Worm (Caenorhabditis elegans) whole organism, early embryonic: ENCODE measurements around the gene B0244.7.

Experiments
- B0310.2 ChIP-seq: sonication (generic microtip); optimal IDR thresholded peaks from 2 replicates; lab custom pipeline; 2016; ENCODE audit warnings: mild to moderate bottlenecking, missing genetic modification characterization, missing compliant biosample characterization
- F13C5.2 ChIP-seq: sonication (generic microtip); optimal IDR thresholded peaks from 2 replicates; lab custom pipeline; 2017; ENCODE audit warnings: mild to moderate bottlenecking, missing genetic modification characterization, inconsistent platforms, missing compliant biosample characterization
- aly-1 ChIP-seq: sonication (generic microtip); optimal IDR thresholded peaks from 2 replicates; lab custom pipeline; 2016; ENCODE audit warnings: missing genetic modification characterization, missing compliant biosample characterization
- ama-1 ChIP-seq: fragments of 150-350 bp; optimal IDR thresholded peaks from 2 replicates; lab custom pipeline; 2014
- ceh-13 ChIP-seq: fragments of 200-800 bp; sonication (Bioruptor generic); optimal IDR thresholded peaks from 2 replicates; lab custom pipeline; 2018; ENCODE audit warnings: mild to moderate bottlenecking, missing genetic modification characterization, missing compliant biosample characterization
- ceh-36 ChIP-seq: sonication (generic microtip); optimal IDR thresholded peaks from 2 replicates; lab custom pipeline; 2016; ENCODE audit warnings: missing genetic modification characterization, inconsistent platforms, missing compliant biosample characterization
- ets-7 ChIP-seq: sonication (generic microtip); optimal IDR thresholded peaks from 2 replicates; lab custom pipeline; 2016; ENCODE audit warnings: missing genotype, missing genetic modification characterization, missing compliant biosample characterization
- flt-1 ChIP-seq: fragments of 200-800 bp; sonication (Bioruptor generic); IDR thresholded peaks from 2 replicates; pipeline ENCODE4 v1.3.6; 2022; ENCODE audit warnings: missing genetic modification characterization, missing compliant biosample characterization
- hmbx-1 ChIP-seq: sonication (generic microtip); optimal IDR thresholded peaks from 2 replicates; lab custom pipeline; 2016; ENCODE audit warnings: mild to moderate bottlenecking, missing genetic modification characterization, missing compliant biosample characterization
- hmg-4 ChIP-seq: fragments of 200-800 bp; sonication (Bioruptor generic); optimal IDR thresholded peaks from 2 replicates; lab custom pipeline; 2018; ENCODE audit warnings: mild to moderate bottlenecking, missing genetic modification characterization, missing compliant biosample characterization
- hnd-1 ChIP-seq: sonication (generic microtip); optimal IDR thresholded peaks from 2 replicates; lab custom pipeline; 2016; ENCODE audit warnings: missing genetic modification characterization, missing compliant biosample characterization
- pes-1 ChIP-seq: fragments of 200-800 bp; sonication (Bioruptor generic); IDR thresholded peaks from 2 replicates; pipeline ENCODE4 v1.3.6; 2022; ENCODE audit warnings: missing genetic modification reagents, missing genetic modification characterization, missing compliant biosample characterization
- scrt-1 ChIP-seq: fragments of 200-800 bp; sonication (Bioruptor generic); IDR thresholded peaks from 2 replicates; pipeline ENCODE4 v1.3.6; 2022; ENCODE audit warnings: missing genetic modification characterization, missing compliant biosample characterization
- sea-1 ChIP-seq: fragments of 200-800 bp; sonication (Bioruptor generic); conservative IDR thresholded peaks from 2 replicates; pipeline ENCODE4 v1.3.6; 2022; ENCODE audit warnings: missing genetic modification characterization, missing compliant biosample characterization
- tbx-11 ChIP-seq: fragments of 200-800 bp; sonication (Bioruptor generic); IDR thresholded peaks from 2 replicates; pipeline ENCODE4 v1.3.6; 2022; ENCODE audit warnings: missing genetic modification characterization, missing compliant biosample characterization
- tbx-37 ChIP-seq: fragments of 200-800 bp; sonication (Bioruptor generic); conservative IDR thresholded peaks from 2 replicates; pipeline ENCODE4 v1.3.6; 2022; ENCODE audit warnings: missing genetic modification reagents, missing genetic modification characterization, missing compliant biosample characterization
- tra-4 ChIP-seq: sonication (generic microtip); optimal IDR thresholded peaks from 2 replicates; lab custom pipeline; 2017; ENCODE audit warnings: missing genetic modification characterization, missing compliant biosample characterization

B0244.7 gene

ce11 chrIII:5721488-5721887 lies 9.8 kb upstream of the B0244.7 start:
- TF ChIP-seq tra-4: no peak
- no peak for TF ChIP-seq hmbx-1
- TF ChIP-seq ama-1 (lab: Kevin White, UChicago): no peak

DNA sequence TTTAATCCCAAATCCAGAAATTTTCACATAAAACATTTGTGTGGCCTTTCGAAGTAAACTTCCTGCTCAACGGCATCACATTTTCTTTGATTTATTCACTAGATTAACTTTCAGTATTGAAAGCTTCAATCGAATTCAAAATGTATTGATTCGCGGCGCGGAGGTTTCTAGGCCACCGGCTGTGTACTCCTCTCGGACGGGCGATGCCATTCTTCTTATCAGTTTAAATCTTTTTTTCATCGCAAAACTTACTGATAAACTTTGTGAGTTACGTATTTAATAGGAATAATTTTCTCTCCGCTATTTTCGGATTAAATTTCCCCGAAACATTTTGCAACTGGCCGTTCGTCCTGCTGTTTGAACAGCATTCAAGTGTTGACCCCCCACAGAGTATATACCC lies 9.4 kb upstream of the B0244.7 start:
- TF ChIP-seq tbx-11 (GFP tag; lab: Robert Waterston, UW): no peak
- TF ChIP-seq hmg-4 (GFP tag; lab: Kevin White, UChicago): peak; percentile 21
- TF ChIP-seq scrt-1 (GFP tag; lab: Robert Waterston, UW): no peak
- no peak for TF ChIP-seq hmbx-1
- TF ChIP-seq aly-1 (tag; lab: Kevin White, UChicago): no peak
- no peak for TF ChIP-seq B0310.2 (tag; lab: Kevin White, UChicago)
- no peak for TF ChIP-seq ets-7 (tag; lab: Kevin White, UChicago)
- no peak for TF ChIP-seq flt-1
- TF ChIP-seq tbx-37 (GFP tag; lab: Robert Waterston, UW): peak; percentile 12; the same call in 1 of the 2 replicates

DNA sequence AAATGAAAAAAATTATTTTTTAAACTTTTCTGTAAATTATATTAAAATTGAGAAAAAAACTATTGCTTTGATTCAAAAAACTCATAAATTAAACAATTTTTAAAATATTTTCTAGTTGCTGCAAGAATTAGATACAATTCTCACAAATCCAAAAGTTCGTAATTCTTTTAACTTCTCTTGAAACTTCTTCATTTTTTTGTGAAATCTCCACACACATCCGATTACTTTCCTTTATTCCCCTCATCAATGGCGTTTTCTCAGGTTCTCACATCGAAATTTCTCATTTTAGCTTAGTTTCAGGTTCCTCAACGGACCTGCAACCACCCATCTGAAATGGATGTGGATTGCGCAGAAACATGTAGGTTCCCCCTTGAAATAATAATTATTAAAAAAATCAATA lies 8.8 kb upstream of the B0244.7 start, which contains the start of gene wrm-1:
wrm-1 (plus strand) TSS at position 301 of the 400 bp plus-strand sequence.
- TF ChIP-seq aly-1 (tag; lab: Kevin White, UChicago) (no peak), F13C5.2 (no peak), tbx-37 (GFP tag; lab: Robert Waterston, UW) (no peak), ets-7 (tag; lab: Kevin White, UChicago) (no peak), ama-1 (lab: Kevin White, UChicago) (no peak), B0310.2 (tag; lab: Kevin White, UChicago) (no peak), tra-4 (no peak), tbx-11 (GFP tag; lab: Robert Waterston, UW) (no peak), hmg-4 (GFP tag; lab: Kevin White, UChicago) (no peak), hmbx-1 (no peak), ceh-36 (no peak), pes-1 (GFP tag; lab: Robert Waterston, UW) (no peak), hnd-1 (no peak), scrt-1 (GFP tag; lab: Robert Waterston, UW) (no peak)

ce11 chrIII:5727827-5728226 lies 3.5 kb upstream of the B0244.7 start, which contains the start of gene egg-1:
Gene egg-1 (plus strand): TSS chrIII:5728180.
- TF ChIP-seq ceh-36 (no peak), pes-1 (GFP tag; lab: Robert Waterston, UW) (no peak), hnd-1 (no peak), ceh-13 (GFP tag; lab: Kevin White, UChicago) (no peak), aly-1 (tag; lab: Kevin White, UChicago) (no peak), scrt-1 (GFP tag; lab: Robert Waterston, UW) (no peak), ets-7 (tag; lab: Kevin White, UChicago) (no peak), hmg-4 (GFP tag; lab: Kevin White, UChicago) (no peak), sea-1 (GFP tag; lab: Robert Waterston, UW) (no peak), ama-1 (lab: Kevin White, UChicago) (no peak)

DNA sequence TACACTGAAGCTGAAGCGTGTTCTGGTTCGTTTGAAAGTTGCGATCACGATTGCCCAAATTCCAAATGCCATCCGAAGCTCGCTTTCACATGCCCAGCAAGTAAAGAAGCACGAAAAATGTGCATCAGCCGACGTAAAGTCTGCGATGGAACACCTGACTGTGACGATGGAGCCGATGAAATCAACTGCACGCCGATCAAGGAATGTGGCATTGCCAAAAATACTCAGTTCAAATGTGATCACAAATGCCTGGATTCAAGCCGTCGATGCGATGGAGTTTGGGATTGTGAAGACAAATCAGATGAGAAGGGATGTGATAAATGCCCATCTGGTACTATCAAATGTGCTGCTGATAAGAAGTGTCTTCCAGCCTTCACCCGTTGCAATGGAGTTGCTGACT lies 1.9 kb upstream of the B0244.7 start:
- TF ChIP-seq ama-1 (lab: Kevin White, UChicago) (no peak), ets-7 (tag; lab: Kevin White, UChicago) (no peak)

ce11 chrIII:5730041-5730440 lies 1.3 kb upstream of the B0244.7 start:
- TF ChIP-seq aly-1 (tag; lab: Kevin White, UChicago) (no peak), tra-4 (no peak), ama-1 (lab: Kevin White, UChicago) (no peak), pes-1 (GFP tag; lab: Robert Waterston, UW) (no peak), ceh-36 (no peak), F13C5.2 (no peak), hnd-1 (no peak), hmbx-1 (no peak), ceh-13 (GFP tag; lab: Kevin White, UChicago) (no peak), ets-7 (tag; lab: Kevin White, UChicago) (no peak), scrt-1 (GFP tag; lab: Robert Waterston, UW) (no peak), hmg-4 (GFP tag; lab: Kevin White, UChicago) (no peak), sea-1 (GFP tag; lab: Robert Waterston, UW) (no peak), tbx-11 (GFP tag; lab: Robert Waterston, UW) (no peak), B0310.2 (tag; lab: Kevin White, UChicago) (no peak), tbx-37 (GFP tag; lab: Robert Waterston, UW) (no peak), flt-1 (no peak)

DNA sequence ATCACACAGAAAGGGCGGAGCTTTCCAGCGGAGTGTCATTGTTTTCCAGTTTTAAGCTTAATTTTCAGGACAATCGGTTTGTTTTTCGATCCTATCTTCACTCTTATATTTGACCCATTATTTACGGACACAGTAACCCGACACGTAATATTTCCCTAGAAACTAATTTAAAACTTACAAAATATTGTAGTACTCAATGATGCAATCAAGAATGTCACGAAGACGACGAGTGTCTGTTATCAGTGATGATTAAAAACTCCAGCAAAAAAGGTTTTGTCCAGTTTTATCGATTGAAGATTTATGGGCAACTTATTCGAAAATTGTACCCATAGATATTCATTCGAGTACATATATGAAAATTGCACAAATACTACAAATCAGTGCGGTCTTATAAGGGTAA lies 1.6 kb downstream of the B0244.7 start, which contains the start of gene B0244.17:
B0244.17 (plus strand) TSS at position 301 of the 400 bp plus-strand sequence.
- no peak for TF ChIP-seq ceh-13 (GFP tag; lab: Kevin White, UChicago)
- no peak for TF ChIP-seq hnd-1
- no peak for TF ChIP-seq pes-1 (GFP tag; lab: Robert Waterston, UW)
- no peak for TF ChIP-seq tra-4
- TF ChIP-seq tbx-37 (GFP tag; lab: Robert Waterston, UW): no peak
- no peak for TF ChIP-seq ama-1 (lab: Kevin White, UChicago)
- no peak for TF ChIP-seq B0310.2 (tag; lab: Kevin White, UChicago)
- TF ChIP-seq flt-1: no peak
- TF ChIP-seq ets-7 (tag; lab: Kevin White, UChicago): no peak
- no peak for TF ChIP-seq hmg-4 (GFP tag; lab: Kevin White, UChicago)
- no peak for TF ChIP-seq F13C5.2
- TF ChIP-seq sea-1 (GFP tag; lab: Robert Waterston, UW): no peak
- TF ChIP-seq scrt-1 (GFP tag; lab: Robert Waterston, UW): no peak
- no peak for TF ChIP-seq tbx-11 (GFP tag; lab: Robert Waterston, UW)

DNA sequence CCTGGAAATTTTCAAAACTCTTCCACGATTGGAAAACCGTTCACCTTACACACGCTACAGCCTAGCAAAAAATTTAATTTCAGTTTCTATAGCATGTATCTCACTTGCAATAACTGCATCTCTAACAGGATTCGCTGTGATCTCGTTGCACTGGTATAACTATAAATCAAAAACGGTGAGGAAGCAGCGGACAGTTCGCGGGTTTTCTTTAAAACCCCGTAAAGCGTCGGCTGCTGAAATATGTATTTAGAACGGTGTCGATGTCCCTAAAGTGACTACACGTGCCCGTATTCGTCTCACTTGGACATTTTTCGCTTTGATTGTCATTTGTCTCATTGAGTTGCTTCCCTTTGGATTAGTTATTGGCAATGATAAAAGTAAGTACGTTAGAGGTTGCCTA lies 3.0 kb downstream of the B0244.7 start:
- no peak for TF ChIP-seq hmg-4 (GFP tag; lab: Kevin White, UChicago)
- TF ChIP-seq ceh-13 (GFP tag; lab: Kevin White, UChicago): no peak
- no peak for TF ChIP-seq ceh-36
- TF ChIP-seq tra-4: no peak
- TF ChIP-seq tbx-11 (GFP tag; lab: Robert Waterston, UW): no peak
- TF ChIP-seq B0310.2 (tag; lab: Kevin White, UChicago): no peak
- TF ChIP-seq aly-1 (tag; lab: Kevin White, UChicago): no peak
- TF ChIP-seq scrt-1 (GFP tag; lab: Robert Waterston, UW): no peak
- no peak for TF ChIP-seq flt-1
- TF ChIP-seq sea-1 (GFP tag; lab: Robert Waterston, UW): no peak
- no peak for TF ChIP-seq ets-7 (tag; lab: Kevin White, UChicago)
- TF ChIP-seq pes-1 (GFP tag; lab: Robert Waterston, UW): no peak
- no peak for TF ChIP-seq hnd-1
- no peak for TF ChIP-seq F13C5.2
- TF ChIP-seq ama-1 (lab: Kevin White, UChicago): no peak
- TF ChIP-seq hmbx-1: no peak
